Worm (Caenorhabditis elegans): ENCODE measurements around the gene klf-1.

Gene klf-1

DNA sequence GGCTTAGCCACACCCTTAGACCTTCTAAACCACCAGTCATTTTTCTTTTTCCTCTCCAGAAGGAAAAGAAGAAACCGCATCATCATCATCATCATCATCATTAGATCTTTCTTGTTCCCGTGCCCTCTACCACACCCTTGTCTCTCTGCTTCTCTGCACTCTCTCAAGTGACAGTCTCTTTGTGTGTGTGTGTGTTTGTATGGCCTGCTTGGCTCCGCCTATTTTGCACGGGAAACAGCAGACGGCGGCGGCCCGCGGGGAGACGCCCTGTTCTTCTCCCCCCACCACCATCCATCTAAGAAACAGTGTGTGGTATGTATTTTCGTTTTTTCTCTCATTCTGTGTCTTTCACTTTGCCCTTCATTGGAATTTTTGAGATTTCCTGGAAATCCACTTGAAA lies 2.8 kb upstream of the klf-1 start (continued):
- TF ChIP-seq ama-1 (optimal IDR thresholded peaks at IDR 0.05) (no peak), ama-1 (GFP tag; optimal IDR thresholded peaks at IDR 0.05) (no peak), ztf-22 (GFP tag; optimal IDR thresholded peaks at IDR 0.05) (no peak), hmg-20 (GFP tag; IDR thresholded peaks at IDR 0.05) (no peak), snpc-4 (GFP tag; optimal IDR thresholded peaks at IDR 0.05) (no peak), snpc-4 (tag; optimal IDR thresholded peaks at IDR 0.05) (no peak), ztf-26 (tag; optimal IDR thresholded peaks at IDR 0.05) (peak; percentile 76), somi-1 (GFP tag; optimal IDR thresholded peaks at IDR 0.05) (peak; percentile 84), die-1 (tag; optimal IDR thresholded peaks at IDR 0.05) (peak; percentile 3), dox-1 (GFP tag; IDR thresholded peaks at IDR 0.05) (peak; percentile 54; the same call in 1 of the 2 replicates)

DNA sequence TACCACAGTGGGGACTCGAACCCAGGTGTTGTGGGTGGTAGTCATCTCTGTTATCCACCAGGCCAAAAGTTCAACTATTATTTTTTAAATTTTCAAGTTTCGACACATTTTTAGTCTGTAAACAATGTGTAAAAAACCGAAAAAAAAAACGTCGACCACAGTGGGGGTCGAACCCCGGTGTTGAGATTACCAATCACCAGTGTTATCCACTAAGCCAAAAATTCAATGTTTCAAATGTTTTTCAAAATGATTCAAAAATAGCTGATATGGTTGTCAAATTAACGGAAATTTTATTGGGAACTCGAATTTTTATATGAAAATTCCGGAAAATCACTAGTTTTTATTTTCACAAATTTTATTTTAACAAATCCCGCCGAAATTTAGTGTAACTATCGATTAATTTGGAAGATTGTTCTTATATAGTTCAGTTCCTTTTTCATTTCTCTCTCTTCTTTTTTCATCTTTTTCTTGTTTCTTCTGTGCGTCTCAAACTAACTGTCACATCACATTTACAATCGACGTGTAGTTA lies 1.4 kb upstream of the klf-1 start:
- no peak for TF ChIP-seq attf-5 (GFP tag; optimal IDR thresholded peaks at IDR 0.05)
- no peak for TF ChIP-seq snpc-3.4 (tag; optimal IDR thresholded peaks at IDR 0.05)
- no peak for TF ChIP-seq lin-54 (GFP tag; optimal IDR thresholded peaks at IDR 0.05)
- TF ChIP-seq nhr-179 (tag; optimal IDR thresholded peaks at IDR 0.05), result no peak
- no peak for TF ChIP-seq lag-1 (GFP tag; IDR thresholded peaks at IDR 0.05)
- no peak for TF ChIP-seq aptf-2 (GFP tag; conservative IDR thresholded peaks at IDR 0.05)
- TF ChIP-seq tbp1 (GFP tag; optimal IDR thresholded peaks at IDR 0.05), result peak; percentile 78
- peak; percentile 37 for TF ChIP-seq rpc-1 (optimal IDR thresholded peaks at IDR 0.05)
- TF ChIP-seq rpc-1 (tag; optimal IDR thresholded peaks at IDR 0.05), result peak; percentile 69
- no peak for TF ChIP-seq hlh-12 (tag; optimal IDR thresholded peaks at IDR 0.05)
- TF ChIP-seq ceh-27 (GFP tag; optimal IDR thresholded peaks at IDR 0.05), result no peak
- no peak for TF ChIP-seq sptf-2 (GFP tag; optimal IDR thresholded peaks at IDR 0.05)
- no peak for TF ChIP-seq snpc-4 (GFP tag; optimal IDR thresholded peaks at IDR 0.05)
- TF ChIP-seq snpc-4 (tag; optimal IDR thresholded peaks at IDR 0.05), result no peak
- TF ChIP-seq hmg-1.2 (GFP tag; IDR thresholded peaks at IDR 0.05), result peak; percentile 37
- TF ChIP-seq F22D6.2 (tag; optimal IDR thresholded peaks at IDR 0.05), result no peak
- no peak for TF ChIP-seq rec-8 (tag; optimal IDR thresholded peaks at IDR 0.05)
- TF ChIP-seq let-607 (tag; optimal IDR thresholded peaks at IDR 0.05), result no peak
- no peak for TF ChIP-seq K12H6.12 (tag; optimal IDR thresholded peaks at IDR 0.05)
- TF ChIP-seq nfya-2 (GFP tag; IDR thresholded peaks at IDR 0.05), result no peak
- TF ChIP-seq madf-10 (tag; optimal IDR thresholded peaks at IDR 0.05), result no peak
- TF ChIP-seq ztf-25 (GFP tag; IDR thresholded peaks at IDR 0.05), result no peak
- no peak for TF ChIP-seq F55B11.4 (tag; optimal IDR thresholded peaks at IDR 0.05; ENCODE audit: borderline replicate concordance, insufficient read depth)
- no peak for TF ChIP-seq sea-2 (GFP tag; IDR thresholded peaks at IDR 0.05)
- peak; percentile 54 for TF ChIP-seq B0261.1 (tag; optimal IDR thresholded peaks at IDR 0.05)
- no peak for TF ChIP-seq ztf-18 (tag; optimal IDR thresholded peaks at IDR 0.05)
- no peak for TF ChIP-seq aptf-3 (GFP tag; IDR thresholded peaks at IDR 0.05)
- no peak for TF ChIP-seq F49E8.2 (tag; optimal IDR thresholded peaks at IDR 0.05; ENCODE audit: insufficient read depth)
- TF ChIP-seq ama-1 (optimal IDR thresholded peaks at IDR 0.05), result no peak
- no peak for TF ChIP-seq ama-1 (GFP tag; optimal IDR thresholded peaks at IDR 0.05)
- no peak for TF ChIP-seq Y53F4B.3 (GFP tag; IDR thresholded peaks at IDR 0.05)
- TF ChIP-seq nhr-80 (tag; optimal IDR thresholded peaks at IDR 0.05), result no peak
- 0 out of 2 replicates have a peak, but pooled peaks have one; percentile 40 for TF ChIP-seq lin-26 (GFP tag; IDR thresholded peaks at IDR 0.05)
- TF ChIP-seq F33H1.4 (GFP tag; IDR thresholded peaks at IDR 0.05), result peak; percentile 15; the same call in 1 of the 2 replicates
- no peak for TF ChIP-seq C06A6.2 (GFP tag; conservative IDR thresholded peaks at IDR 0.05)
- no peak for TF ChIP-seq nhr-120 (GFP tag; IDR thresholded peaks at IDR 0.05)
- TF ChIP-seq B0336.3 (GFP tag; IDR thresholded peaks at IDR 0.05), result no peak
- no peak for TF ChIP-seq attf-6 (GFP tag; IDR thresholded peaks at IDR 0.05)

All from whole organism, young adult.